Fruit fly (Drosophila melanogaster) whole organism, embryonic: ENCODE results near the gene CG14367.
A peak's percentile ranks its signal among the peaks of the same experiment; 100 is the strongest.

ENCODE experiments used
- B-H1 ChIP-seq: fragments of 200-800 bp; sonication (Bioruptor generic); IDR thresholded peaks from 3 replicates; pipeline ENCODE4 v1.3.6; 2022; ENCODE audit warnings: missing biosample characterization, missing genetic modification characterization
- C15 ChIP-seq: fragments of 200-800 bp; sonication (Bioruptor generic); IDR thresholded peaks from 3 replicates; pipeline ENCODE4 v1.3.6; 2022; ENCODE audit warnings: missing biosample characterization, missing genetic modification characterization
- CG10959 ChIP-seq: fragments of 200-800 bp; sonication (Bioruptor generic); IDR thresholded peaks from 2 replicates; pipeline ENCODE4 v1.3.6; 2022; ENCODE audit warnings: missing biosample characterization, missing genetic modification characterization
- CG12071 ChIP-seq: fragments of 200-800 bp; sonication (Bioruptor generic); optimal IDR thresholded peaks from 3 replicates; lab custom pipeline; 2018; ENCODE audit warnings: missing biosample characterization, mild to moderate bottlenecking, missing genetic modification characterization
- CG14710 ChIP-seq: fragments of 200-800 bp; sonication (Bioruptor generic); optimal IDR thresholded peaks from 3 replicates; lab custom pipeline; 2019; ENCODE audit warnings: missing biosample characterization, mild to moderate bottlenecking, missing genetic modification characterization, moderate library complexity
- CG15696 ChIP-seq: fragments of 200-800 bp; sonication (Bioruptor generic); optimal IDR thresholded peaks from 2 replicates; lab custom pipeline; 2019; ENCODE audit warnings: missing biosample characterization, mild to moderate bottlenecking, missing genetic modification characterization, moderate library complexity
- CG18476 ChIP-seq: fragments of 200-800 bp; sonication (Bioruptor generic); optimal IDR thresholded peaks from 2 replicates; lab custom pipeline; 2016; ENCODE audit warnings: missing biosample characterization, mild to moderate bottlenecking, missing genetic modification characterization
- CG30020 ChIP-seq: fragments of 200-800 bp; optimal IDR thresholded peaks from 2 replicates; lab custom pipeline; 2019; ENCODE audit warnings: missing biosample characterization, mild to moderate bottlenecking, missing genetic modification characterization, moderate library complexity
- CG5953 ChIP-seq: fragments of 200-800 bp; sonication (Bioruptor generic); IDR thresholded peaks from 2 replicates; pipeline ENCODE4 v1.3.6; 2022; ENCODE audit warnings: missing biosample characterization, missing genetic modification characterization
- D19A ChIP-seq: fragments of 200-800 bp; optimal IDR thresholded peaks from 3 replicates; lab custom pipeline; 2019; ENCODE audit warnings: missing biosample characterization, mild to moderate bottlenecking, missing genetic modification characterization, moderate library complexity
- Deaf1 ChIP-seq: fragments of 200-800 bp; optimal IDR thresholded peaks from 3 replicates; lab custom pipeline; 2019; ENCODE audit warnings: missing biosample characterization, mild to moderate bottlenecking, missing genetic modification characterization, moderate library complexity
- Hey ChIP-seq: fragments of 200-800 bp; sonication (Bioruptor generic); optimal IDR thresholded peaks from 3 replicates; lab custom pipeline; 2018; ENCODE audit warnings: missing biosample characterization, mild to moderate bottlenecking, missing genetic modification characterization
- Jarid2 ChIP-seq: fragments of 200-800 bp; sonication (Bioruptor generic); optimal IDR thresholded peaks from 3 replicates; lab custom pipeline; 2017; ENCODE audit warnings: mild to moderate bottlenecking, missing biosample characterization, missing genetic modification reagents, missing genetic modification characterization
- Med ChIP-seq: fragments of 200-800 bp; sonication (Bioruptor generic); peaks from one replicate; lab custom pipeline; 2016; ENCODE audit warnings: missing biosample characterization, missing genetic modification characterization, mild to moderate bottlenecking, inconsistent platforms, moderate library complexity
- Pdp1 ChIP-seq, 2 experiments: fragments of 200-800 bp; sonication (Bioruptor generic); optimal IDR thresholded peaks; 3 replicates each; lab custom pipeline; 2016; ENCODE audit warnings: missing biosample characterization in 2 of 2, missing genetic modification characterization in 2 of 2, mild to moderate bottlenecking in 1 of 2, moderate library complexity in 1 of 2
- Rfx ChIP-seq: fragments of 200-800 bp; sonication (Bioruptor generic); IDR thresholded peaks from 2 replicates; pipeline ENCODE4 v1.3.6; 2022; ENCODE audit warnings: missing biosample characterization, missing genetic modification characterization
- Sox100B ChIP-seq: fragments of 200-800 bp; sonication (Bioruptor generic); optimal IDR thresholded peaks from 3 replicates; lab custom pipeline; 2018; ENCODE audit warnings: missing biosample characterization, mild to moderate bottlenecking, missing genetic modification characterization
- Tbp ChIP-seq: fragments of >200 bp; optimal IDR thresholded peaks from 2 replicates; lab custom pipeline; 2018; ENCODE audit warnings: missing biosample characterization, missing genetic modification characterization
- abd-A ChIP-seq: fragments of 200-800 bp; sonication (Bioruptor generic); optimal IDR thresholded peaks from 3 replicates; lab custom pipeline; 2019; ENCODE audit warnings: missing biosample characterization, mild to moderate bottlenecking, missing genetic modification characterization, moderate library complexity
- eve ChIP-seq, 2 experiments: fragments of >200 bp; optimal IDR thresholded peaks; 2 replicates each; lab custom pipeline; 2017; ENCODE audit warnings: missing biosample characterization in 2 of 2, missing genetic modification characterization in 2 of 2
- ewg ChIP-seq: fragments of 200-800 bp; sonication (Bioruptor generic); optimal IDR thresholded peaks from 3 replicates; lab custom pipeline; 2017; ENCODE audit warnings: mild to moderate bottlenecking, missing biosample characterization, missing genetic modification reagents, missing genetic modification characterization
- fd64A ChIP-seq: fragments of 200-800 bp; sonication (Bioruptor generic); optimal IDR thresholded peaks from 3 replicates; lab custom pipeline; 2018; ENCODE audit warnings: missing biosample characterization, mild to moderate bottlenecking, missing genetic modification characterization
- gsb-n ChIP-seq: fragments of 200-800 bp; sonication (Bioruptor generic); optimal IDR thresholded peaks from 3 replicates; lab custom pipeline; 2018; ENCODE audit warnings: missing biosample characterization, mild to moderate bottlenecking, missing genetic modification characterization
- hb ChIP-seq: fragments of 200-800 bp; sonication (Bioruptor generic); IDR thresholded peaks from 3 replicates; pipeline ENCODE4 v1.3.6; 2022; ENCODE audit warnings: missing biosample characterization, missing genetic modification characterization; ENCODE audit not compliant: partially characterized antibody
- jing ChIP-seq: fragments of 200-800 bp; sonication (Bioruptor generic); optimal IDR thresholded peaks from 2 replicates; lab custom pipeline; 2018; ENCODE audit warnings: missing biosample characterization, mild to moderate bottlenecking, missing genetic modification characterization
- knrl ChIP-seq: fragments of 200-800 bp; sonication (Bioruptor generic); IDR thresholded peaks from 3 replicates; pipeline ENCODE4 v1.3.6; 2022; ENCODE audit warnings: missing biosample characterization, missing genetic modification characterization; ENCODE audit not compliant: partially characterized antibody
- nerfin-1 ChIP-seq: fragments of 200-800 bp; sonication (Bioruptor generic); optimal IDR thresholded peaks from 3 replicates; lab custom pipeline; 2019; ENCODE audit warnings: missing biosample characterization, mild to moderate bottlenecking, missing genetic modification characterization, moderate library complexity
- nmo ChIP-seq: fragments of 200-800 bp; sonication (Bioruptor generic); optimal IDR thresholded peaks from 2 replicates; lab custom pipeline; 2018; ENCODE audit warnings: missing biosample characterization, mild to moderate bottlenecking, missing genetic modification characterization, moderate library complexity
- oc ChIP-seq: fragments of 200-800 bp; sonication (Bioruptor generic); optimal IDR thresholded peaks from 2 replicates; lab custom pipeline; 2018; ENCODE audit warnings: missing biosample characterization, mild to moderate bottlenecking, missing genetic modification characterization, moderate library complexity
- slbo ChIP-seq: fragments of 200-800 bp; sonication (Bioruptor generic); IDR thresholded peaks from 2 replicates; pipeline ENCODE4 v1.3.6; 2022; ENCODE audit warnings: missing biosample characterization, missing genetic modification characterization
- trh ChIP-seq: fragments of 200-800 bp; sonication (Bioruptor generic); optimal IDR thresholded peaks from 2 replicates; lab custom pipeline; 2016; ENCODE audit warnings: missing biosample characterization, missing genetic modification characterization
- vnd ChIP-seq: fragments of 200-800 bp; sonication (Bioruptor generic); IDR thresholded peaks from 3 replicates; pipeline ENCODE4 v1.3.6; 2022; ENCODE audit warnings: missing biosample characterization, missing genetic modification characterization; ENCODE audit not compliant: partially characterized antibody
- yki ChIP-seq: fragments of >200 bp; optimal IDR thresholded peaks from 3 replicates; lab custom pipeline; 2018
- z ChIP-seq: fragments of 200-800 bp; sonication (Bioruptor generic); IDR thresholded peaks from 3 replicates; pipeline ENCODE4 v1.3.6; 2022; ENCODE audit warnings: missing biosample characterization, missing genetic modification characterization

The CG14367 gene

DNA sequence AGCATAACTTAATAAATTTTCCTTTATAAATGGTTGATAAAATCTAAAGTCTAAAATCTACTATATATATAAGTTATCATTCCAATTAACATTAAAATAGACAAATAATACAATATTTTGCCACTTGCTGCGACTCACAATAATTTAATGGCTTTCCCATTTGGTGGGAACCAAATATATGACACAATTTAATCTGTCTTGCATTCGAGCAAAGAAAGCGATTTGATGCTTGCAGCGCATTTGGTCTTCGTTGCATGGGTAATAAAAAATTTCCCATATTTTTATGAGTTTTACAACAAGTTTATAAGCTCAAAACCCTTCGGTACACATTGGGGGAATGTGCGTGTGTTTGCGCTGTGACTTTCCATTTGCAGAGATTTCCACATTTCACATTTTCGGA lies 32.9 kb downstream of the CG14367 start:
- TF ChIP-seq yki (lab: Kevin White, UChicago) = no peak
- no peak for TF ChIP-seq jing (GFP tag; lab: Kevin White, UChicago)
- no peak for TF ChIP-seq slbo (GFP tag; lab: Robert Waterston, UW)
- no peak for TF ChIP-seq nerfin-1 (tag; lab: Kevin White, UChicago)
- TF ChIP-seq D19A (tag; lab: Kevin White, UChicago) = peak; percentile 33
- peak; percentile 15 for TF ChIP-seq Sox100B (GFP tag; lab: Kevin White, UChicago)
- peak; percentile 10 for TF ChIP-seq oc (tag; lab: Kevin White, UChicago)
- no peak for TF ChIP-seq B-H1 (GFP tag; lab: Robert Waterston, UW)

dm6 chr3R:13728897-13729296 lies 35.0 kb downstream of the CG14367 start:
- TF ChIP-seq CG15696 (no peak), nmo (GFP tag; lab: Kevin White, UChicago) (no peak)

- TF ChIP-seq CG30020 (no peak), fd64A (no peak), gsb-n (tag; lab: Kevin White, UChicago) (no peak), Tbp (GFP tag; lab: Kevin White, UChicago) (no peak), eve (GFP tag; optimal IDR thresholded peaks at IDR 0.05; lab: Kevin White, UChicago) (peak in 1 of 2 experiments; percentile 29), CG14710 (tag; lab: Kevin White, UChicago) (no peak), CG12071 (GFP tag; lab: Kevin White, UChicago) (no peak)
Observed at dm6 chr3R:13730005-13730404, 36.2 kb downstream of the CG14367 start.

DNA sequence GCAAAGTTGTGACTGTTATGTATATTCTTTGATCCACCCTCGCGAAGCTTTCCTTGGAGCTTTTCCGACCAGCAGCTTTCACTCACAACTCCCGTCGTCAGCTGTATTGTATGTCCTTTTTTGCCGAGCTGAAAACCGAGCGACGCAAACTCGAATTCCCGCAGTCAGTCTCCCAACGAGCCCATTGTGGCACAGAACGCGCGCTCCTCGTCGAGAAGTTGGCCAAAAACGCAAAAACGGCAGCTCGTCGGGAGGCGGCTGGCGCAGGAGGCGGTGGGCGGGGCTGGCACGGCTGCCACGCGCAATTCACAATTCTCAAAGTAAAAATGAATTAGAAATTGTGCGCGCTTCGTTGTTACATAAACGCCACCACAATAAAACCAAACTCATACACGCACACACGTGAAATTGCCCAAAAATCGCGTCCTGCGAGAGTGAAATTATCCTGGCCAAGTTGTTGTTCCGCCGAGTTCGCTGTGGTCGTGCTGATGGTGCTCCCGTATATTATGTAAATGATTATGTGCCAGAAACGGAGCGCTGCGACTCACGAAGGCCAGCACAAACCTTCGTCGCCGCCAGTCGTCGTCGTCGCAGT lies 41.5 kb downstream of the CG14367 start:
- TF ChIP-seq hb (GFP tag; lab: Robert Waterston, UW) (no peak), Jarid2 (peak; percentile 16), CG18476 (peak; percentile 68), C15 (GFP tag; lab: Robert Waterston, UW) (0 out of 3 replicates have a peak, but pooled peaks have one; percentile 12), ewg (GFP tag; lab: Kevin White, UChicago) (peak; percentile 36), Rfx (GFP tag; lab: Robert Waterston, UW) (0 out of 2 replicates have a peak, but pooled peaks have one; percentile 23), Pdp1 (GFP tag; optimal IDR thresholded peaks at IDR 0.05; lab: Kevin White, UChicago) (peak in 1 of 2 experiments; percentile 64), Deaf1 (tag; lab: Kevin White, UChicago) (peak; percentile 91), CG10959 (0 out of 2 replicates have a peak, but pooled peaks have one; percentile 16), vnd (GFP tag; lab: Robert Waterston, UW) (no peak), abd-A (peak; percentile 17), z (GFP tag; lab: Robert Waterston, UW) (peak; percentile 51; the same call in 2 of the 3 replicates), CG5953 (GFP tag; lab: Robert Waterston, UW) (no peak), knrl (GFP tag; lab: Robert Waterston, UW) (no peak), Med (GFP tag; lab: Kevin White, UChicago) (peak; percentile 71), trh (GFP tag; lab: Kevin White, UChicago) (no peak), Hey (no peak)
